Worm (Caenorhabditis elegans) whole organism, L4/young adult: ENCODE results near the gene srh-37.

Source experiments
- W03F9.2 ChIP-seq: fragments of 150-350 bp; optimal IDR thresholded peaks from 2 replicates; lab custom pipeline; 2014; ENCODE audit warnings: missing biosample characterization, missing genetic modification characterization
- dao-5 ChIP-seq: sonication (generic microtip); optimal IDR thresholded peaks from 2 replicates; lab custom pipeline; 2016; ENCODE audit warnings: missing genotype, missing genetic modification characterization, moderate library complexity, missing compliant biosample characterization
- him-1 ChIP-seq: sonication (generic microtip); optimal IDR thresholded peaks from 2 replicates; lab custom pipeline; 2016; ENCODE audit warnings: missing genotype, missing genetic modification reagents, missing genetic modification characterization, missing compliant biosample characterization

The srh-37 gene

DNA sequence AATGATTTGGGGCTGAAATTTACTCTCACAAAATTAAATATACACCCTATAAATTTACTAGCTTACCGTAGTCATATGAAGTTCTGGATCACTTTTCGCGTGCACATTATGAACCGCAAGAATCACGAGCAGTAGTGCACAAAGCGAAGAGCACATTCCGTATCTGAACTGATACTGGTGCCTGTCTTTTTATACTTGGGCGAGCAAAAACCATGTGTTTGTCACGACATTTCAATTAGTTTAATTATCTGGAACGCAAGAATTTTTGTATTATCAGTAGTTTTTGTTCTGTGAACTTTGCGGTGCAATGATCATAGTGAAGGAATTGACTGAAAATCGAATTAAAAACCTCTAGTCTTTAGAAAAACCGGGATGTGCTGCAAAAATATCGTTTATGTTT, 11.7 kb upstream of the srh-37 start, which contains the start of gene lipl-3:
lipl-3 (minus strand) TSS at position 161 of the 400 bp plus-strand sequence.
- TF ChIP-seq him-1 (no peak), W03F9.2 (tag; lab: Kevin White, UChicago) (no peak), dao-5 (tag; lab: Kevin White, UChicago) (no peak)

DNA sequence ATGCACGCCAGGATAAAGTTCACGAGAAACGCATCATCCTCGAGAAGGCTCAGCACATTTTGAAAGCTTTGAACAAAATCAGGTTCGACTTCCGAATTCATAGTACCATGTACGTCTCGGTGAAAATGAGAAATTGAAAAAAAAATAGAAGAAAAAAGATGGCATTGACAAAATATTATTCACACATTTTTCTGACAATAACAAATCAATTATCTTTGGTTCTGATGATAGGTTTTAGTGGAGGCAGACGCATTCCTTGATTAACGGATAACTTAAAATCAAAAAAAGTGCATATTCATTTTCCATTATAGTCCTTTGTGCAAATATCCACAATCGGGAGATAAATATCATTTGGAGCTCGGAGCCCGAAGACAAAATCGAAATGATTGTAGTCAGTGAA, 9.2 kb upstream of the srh-37 start, which contains the start of gene srw-107:
srw-107 (minus strand) TSS at position 101 of the 400 bp plus-strand sequence.
- TF ChIP-seq W03F9.2 (tag; lab: Kevin White, UChicago) (no peak), dao-5 (tag; lab: Kevin White, UChicago) (no peak), him-1 (no peak)

DNA sequence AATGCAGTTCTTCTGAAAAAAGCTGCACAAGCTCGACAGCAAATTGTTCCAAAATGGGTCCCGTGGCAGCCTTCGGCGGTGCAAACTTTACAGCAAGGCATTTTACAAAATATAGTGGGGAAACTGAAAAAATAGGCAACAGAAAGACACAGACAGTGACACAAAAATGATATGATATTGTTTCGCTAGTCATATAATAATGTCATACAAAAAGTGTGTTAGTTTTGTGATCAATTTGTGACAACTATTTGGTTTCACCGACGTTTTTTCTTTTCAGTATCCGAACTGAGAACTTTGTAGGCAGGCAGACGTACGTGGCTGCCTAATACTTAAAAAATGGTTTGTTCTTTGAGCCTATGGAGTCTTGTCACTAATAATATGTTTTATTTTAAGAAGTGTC, 7.1 kb upstream of the srh-37 start, which contains the start of gene nhr-210:
nhr-210 (minus strand) TSS at position 101 of the 400 bp plus-strand sequence.
- TF ChIP-seq him-1 (no peak), W03F9.2 (tag; lab: Kevin White, UChicago) (no peak), dao-5 (tag; lab: Kevin White, UChicago) (no peak)

DNA sequence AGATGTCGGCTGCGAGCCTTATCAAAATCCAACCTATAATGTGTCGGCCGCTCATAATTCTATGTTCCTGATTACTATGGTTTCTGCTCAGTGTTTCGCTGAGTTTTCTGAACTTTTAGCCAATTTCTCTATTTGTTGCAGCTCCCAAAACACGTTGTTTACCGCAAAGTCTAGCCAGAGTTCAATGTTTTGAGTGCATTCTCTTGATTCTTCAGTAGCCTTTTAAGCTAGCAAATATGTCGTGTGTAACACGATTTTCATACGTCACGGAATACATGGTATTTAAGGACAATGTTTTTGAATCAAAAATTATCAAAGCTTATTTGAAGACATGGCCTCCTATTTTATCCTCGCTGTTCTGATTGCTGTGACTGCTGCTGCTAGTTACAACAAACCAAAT, 7.1 kb downstream of the srh-37 start, which contains the start of gene srlf-19:
srlf-19 (plus strand) TSS at position 301 of the 400 bp plus-strand sequence.
- TF ChIP-seq dao-5 (tag; lab: Kevin White, UChicago) (no peak), W03F9.2 (tag; lab: Kevin White, UChicago) (no peak), him-1 (no peak)

DNA sequence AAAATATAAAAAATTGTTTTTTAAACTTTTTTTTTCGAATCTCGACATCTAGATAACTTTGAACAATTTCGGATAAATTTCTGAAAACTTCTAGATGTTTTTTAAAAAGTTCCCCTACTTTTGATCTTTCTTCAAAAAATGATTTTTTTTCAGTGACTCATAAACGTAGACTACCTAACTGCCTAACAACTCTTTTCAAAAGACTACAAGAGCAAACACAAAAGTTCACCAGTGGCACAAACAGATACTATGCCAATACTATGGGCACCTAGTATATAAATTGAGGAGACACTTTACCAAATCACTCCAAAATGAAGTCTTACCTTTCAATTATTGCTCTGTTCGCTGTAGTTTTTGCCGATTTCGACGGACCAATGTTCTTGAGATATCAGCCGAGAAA, 8.6 kb downstream of the srh-37 start, which contains the start of gene srlf-35:
srlf-35 (plus strand) TSS at position 301 of the 400 bp plus-strand sequence.
- TF ChIP-seq W03F9.2 (tag; lab: Kevin White, UChicago) (no peak), him-1 (no peak), dao-5 (tag; lab: Kevin White, UChicago) (no peak)

DNA sequence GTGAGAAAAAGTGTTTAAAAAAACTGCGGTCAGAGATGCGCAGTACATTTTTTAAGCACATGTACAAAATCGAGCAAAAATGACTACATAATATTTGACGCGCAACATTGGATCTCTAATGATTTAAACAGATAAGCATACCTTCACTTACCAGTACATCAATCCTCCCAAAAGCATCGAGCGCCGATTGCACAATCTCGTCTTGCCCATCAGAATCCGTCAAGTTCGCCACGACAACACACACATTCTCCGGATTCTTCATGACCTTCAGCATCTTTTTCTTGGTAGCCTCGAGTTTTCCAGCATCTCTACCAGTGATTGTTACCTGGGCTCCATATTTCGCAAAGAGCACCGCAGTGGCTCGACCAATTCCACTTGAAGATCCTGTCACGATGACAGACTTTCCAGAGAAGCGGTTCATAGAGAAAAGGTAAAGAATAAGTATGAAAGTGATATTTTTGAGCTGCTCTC, 9.5 kb downstream of the srh-37 start, which contains the start of gene T01G6.10:
T01G6.10 (minus strand) TSS at position 421 of the 471 bp plus-strand sequence.
- TF ChIP-seq dao-5 (tag; lab: Kevin White, UChicago) (no peak), W03F9.2 (tag; lab: Kevin White, UChicago) (no peak), him-1 (no peak)

DNA sequence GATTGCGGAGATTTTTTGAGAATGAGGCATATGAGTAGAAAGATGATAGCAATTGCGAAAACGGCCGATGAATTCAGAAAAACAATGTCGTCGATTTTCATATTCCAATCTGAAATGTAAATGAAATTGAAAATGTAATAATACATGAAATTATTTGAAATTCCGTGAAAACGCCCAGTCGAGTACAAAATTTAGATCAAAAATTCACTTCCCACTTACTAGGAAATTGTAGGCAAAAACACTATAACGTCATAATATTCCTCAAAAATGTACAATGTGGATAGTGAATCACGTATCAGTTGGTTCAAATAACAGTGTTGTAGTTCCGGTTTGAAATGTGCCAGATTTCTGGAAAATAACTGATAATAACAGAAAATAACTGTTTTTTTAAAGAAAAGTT, 11.1 kb downstream of the srh-37 start, which contains the start of gene str-256:
str-256 (minus strand) TSS at position 101 of the 400 bp plus-strand sequence.
- TF ChIP-seq W03F9.2 (tag; lab: Kevin White, UChicago): no peak
- TF ChIP-seq him-1: no peak

DNA sequence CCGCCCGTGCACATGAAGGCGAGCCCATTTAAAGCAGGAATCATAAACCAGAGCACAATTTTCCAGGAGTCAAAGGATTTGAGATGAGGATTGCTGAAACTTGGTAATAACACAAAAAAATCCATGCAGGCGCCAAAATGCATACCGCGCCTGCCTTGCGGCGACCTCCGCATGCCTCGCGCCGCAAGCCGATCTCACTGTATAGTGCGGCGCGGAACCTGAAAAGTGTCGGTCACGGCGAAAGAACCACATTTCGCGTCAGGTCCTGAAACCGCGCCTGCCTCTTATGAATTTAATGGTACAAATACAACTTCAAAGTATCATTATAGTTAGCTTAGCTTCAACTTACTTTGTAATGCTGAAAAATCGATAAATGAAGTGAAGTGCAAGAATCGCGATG, 11.8 kb downstream of the srh-37 start:
- TF ChIP-seq W03F9.2 (tag; lab: Kevin White, UChicago) (no peak), dao-5 (tag; lab: Kevin White, UChicago) (no peak), him-1 (no peak)

DNA sequence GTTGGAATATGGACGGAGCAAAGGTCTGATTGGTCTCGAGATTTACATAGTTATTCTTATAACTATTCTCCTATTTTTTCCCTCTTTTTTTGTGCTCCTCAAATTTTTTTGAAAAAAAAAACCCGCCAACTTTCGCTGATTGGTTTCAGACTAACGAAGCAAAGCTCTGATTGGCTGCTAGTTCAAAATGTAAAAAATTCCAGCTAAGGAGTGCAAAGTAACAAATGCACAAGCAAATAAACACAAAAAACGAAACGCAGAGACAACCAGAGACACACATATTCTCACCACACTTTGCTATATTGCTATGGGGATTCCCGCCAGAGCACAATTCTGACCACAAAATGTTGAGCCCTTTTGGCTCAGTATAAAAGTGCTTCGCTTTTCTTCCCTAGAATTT, 14.9 kb downstream of the srh-37 start, which contains the start of gene T01G6.1:
T01G6.1 (plus strand) TSS at position 301 of the 400 bp plus-strand sequence.
- TF ChIP-seq W03F9.2 (tag; lab: Kevin White, UChicago) (no peak), dao-5 (tag; lab: Kevin White, UChicago) (no peak)

DNA sequence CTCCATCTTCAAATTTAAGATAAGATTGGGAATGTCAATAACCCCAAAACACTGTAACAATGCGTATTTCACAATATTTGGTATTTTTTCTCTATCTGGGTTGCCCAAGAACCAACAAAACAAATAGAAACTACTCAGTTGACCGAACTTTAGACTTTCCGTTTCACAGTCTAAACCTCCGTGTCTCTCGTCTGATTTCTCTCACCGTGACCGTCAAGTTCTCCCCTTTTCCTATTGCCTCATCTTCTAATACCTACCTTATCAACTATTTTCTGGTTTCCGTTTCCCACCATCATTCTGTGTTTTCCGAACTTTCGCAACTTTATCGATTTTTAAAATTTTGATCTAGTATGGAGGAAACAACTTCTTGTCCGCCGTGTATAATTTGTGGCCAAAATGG, 18.0 kb downstream of the srh-37 start, which contains the start of gene nhr-131:
nhr-131 (plus strand) TSS at position 87 of the 400 bp plus-strand sequence.
- TF ChIP-seq him-1: no peak
- TF ChIP-seq W03F9.2 (tag; lab: Kevin White, UChicago): no peak
- TF ChIP-seq dao-5 (tag; lab: Kevin White, UChicago): no peak

DNA sequence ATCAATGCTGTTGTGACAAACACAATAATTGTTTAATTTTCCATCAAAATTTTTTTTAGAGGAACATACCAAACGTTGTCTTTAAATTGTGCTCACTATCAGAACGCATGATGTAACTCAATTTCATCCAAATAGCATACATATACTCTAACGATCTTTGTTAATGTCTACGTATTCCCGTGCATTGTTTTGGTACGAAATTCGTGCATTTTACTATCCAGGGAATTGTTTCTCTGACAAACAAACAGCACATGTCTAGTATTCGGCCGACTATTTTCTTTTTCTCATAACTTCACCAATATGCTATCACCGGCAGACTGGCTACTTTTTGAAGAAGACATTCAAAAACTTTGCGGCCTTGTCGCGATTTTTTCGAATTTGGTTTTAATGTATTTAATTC, 20.9 kb downstream of the srh-37 start, which contains the start of gene str-196:
str-196 (plus strand) TSS at position 301 of the 400 bp plus-strand sequence.
- TF ChIP-seq him-1: no peak
- TF ChIP-seq W03F9.2 (tag; lab: Kevin White, UChicago): no peak
- no peak for TF ChIP-seq dao-5 (tag; lab: Kevin White, UChicago)

DNA sequence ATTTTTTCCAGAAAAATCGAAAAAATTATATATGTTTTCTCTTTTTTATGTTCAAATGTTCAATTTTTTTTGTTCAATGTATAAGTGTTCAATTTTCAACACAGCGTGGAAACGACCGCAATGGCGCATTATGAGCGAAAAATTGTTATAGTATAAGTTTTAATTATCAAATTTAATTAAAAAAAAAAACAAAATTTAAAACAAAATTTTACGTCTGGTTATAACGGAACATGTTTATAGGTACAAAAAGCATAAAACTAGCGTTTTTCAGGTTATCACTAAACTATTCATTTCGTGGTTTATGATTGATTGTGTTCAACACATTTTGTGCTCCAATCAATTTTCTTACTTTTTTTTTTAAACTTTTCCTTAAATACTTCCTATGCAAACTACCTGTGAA, 23.0 kb downstream of the srh-37 start, which contains the start of gene nhr-106:
nhr-106 (plus strand) TSS at position 301 of the 400 bp plus-strand sequence.
- TF ChIP-seq W03F9.2 (tag; lab: Kevin White, UChicago) (no peak), him-1 (no peak), dao-5 (tag; lab: Kevin White, UChicago) (no peak)

DNA sequence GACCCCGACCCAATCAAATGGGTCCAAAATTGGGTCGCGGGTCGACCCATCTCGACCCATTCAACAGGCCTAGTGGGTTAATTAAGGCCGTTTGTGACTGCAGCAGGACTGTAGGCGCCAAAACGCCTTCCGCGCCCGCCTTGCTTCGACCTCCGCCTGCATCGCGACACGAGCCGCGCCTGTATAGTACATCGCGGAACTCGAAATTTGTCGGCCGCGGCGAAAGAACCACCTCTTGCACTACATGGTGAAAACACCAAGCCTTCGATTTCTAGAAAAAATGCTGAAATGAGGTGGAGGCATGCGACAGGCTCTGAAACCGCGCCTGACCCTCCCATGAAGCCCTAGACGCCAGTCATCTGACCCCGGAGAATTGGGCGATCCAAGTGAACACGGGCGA, 24.3 kb downstream of the srh-37 start:
- TF ChIP-seq him-1: no peak
- no peak for TF ChIP-seq W03F9.2 (tag; lab: Kevin White, UChicago)
- TF ChIP-seq dao-5 (tag; lab: Kevin White, UChicago): no peak

DNA sequence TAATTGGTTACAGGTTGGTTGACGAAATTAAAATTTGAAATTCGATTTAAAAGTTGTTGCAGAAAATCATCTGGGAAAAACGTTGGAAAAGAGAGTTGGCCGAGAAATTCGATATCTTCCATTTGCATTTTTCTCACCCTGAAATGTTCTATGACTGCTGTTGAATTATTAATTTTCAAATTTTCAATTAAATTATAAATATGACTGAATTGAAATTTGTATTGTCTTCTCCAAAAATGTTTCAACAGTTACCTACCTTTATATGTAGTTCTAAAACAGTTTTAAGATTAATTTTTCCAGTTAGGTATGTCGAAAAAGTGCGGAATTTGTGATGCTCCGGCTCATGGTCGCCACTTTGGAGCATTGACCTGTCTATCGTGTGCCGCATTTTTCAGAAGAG, 25.6 kb downstream of the srh-37 start, which contains the start of gene nhr-211:
nhr-211 (plus strand) TSS at position 301 of the 400 bp plus-strand sequence.
- TF ChIP-seq him-1 (no peak), dao-5 (tag; lab: Kevin White, UChicago) (no peak), W03F9.2 (tag; lab: Kevin White, UChicago) (no peak)
